Fruit fly (Drosophila melanogaster): ENCODE results near the gene Muc12Ea.

Gene Muc12Ea

dm6 chrX:14247035-14247786 is 30.3 kb upstream of the Muc12Ea start, which contains the start of gene mud (continued):
- TF ChIP-seq bbx (GFP tag; IDR thresholded peaks at IDR 0.05; ENCODE audit: partially characterized antibody) (peak; percentile 77), gce (GFP tag; IDR thresholded peaks at IDR 0.05) (no peak), CG1792 (GFP tag; optimal IDR thresholded peaks at IDR 0.05) (no peak), unc-4 (GFP tag; IDR thresholded peaks at IDR 0.05; ENCODE audit: partially characterized antibody) (peak; percentile 54), mirr (GFP tag; optimal IDR thresholded peaks at IDR 0.05) (no peak), cas (GFP tag; IDR thresholded peaks at IDR 0.05) (no peak), CG1024 (GFP tag; IDR thresholded peaks at IDR 0.05) (peak; percentile 46; the same call in 1 of the 2 replicates), Usf (GFP tag; optimal IDR thresholded peaks at IDR 0.05) (no peak), CG34376 (GFP tag; optimal IDR thresholded peaks at IDR 0.05) (no peak), Oaz (GFP tag; IDR thresholded peaks at IDR 0.05) (no peak), CG16813 (GFP tag; IDR thresholded peaks at IDR 0.05; ENCODE audit: partially characterized antibody) (peak; percentile 79), CG2199 (GFP tag; IDR thresholded peaks at IDR 0.05) (no peak), wek (GFP tag; optimal IDR thresholded peaks at IDR 0.05) (peak; percentile 54), CG7556 (GFP tag; optimal IDR thresholded peaks at IDR 0.05) (no peak), sqz (GFP tag; optimal IDR thresholded peaks at IDR 0.05) (no peak), row (GFP tag; IDR thresholded peaks at IDR 0.05) (peak; percentile 80), ERR (GFP tag; optimal IDR thresholded peaks at IDR 0.05) (no peak), stc (GFP tag; IDR thresholded peaks at IDR 0.05) (no peak), abd-A (tag; optimal IDR thresholded peaks at IDR 0.05) (no peak), sc (optimal IDR thresholded peaks at IDR 0.05) (no peak), sc (GFP tag; optimal IDR thresholded peaks at IDR 0.05) (peak; percentile 5), ash1 (GFP tag; optimal IDR thresholded peaks at IDR 0.05) (no peak), Atf-2 (GFP tag; optimal IDR thresholded peaks at IDR 0.05) (no peak), dmrt99B (tag; optimal IDR thresholded peaks at IDR 0.05) (no peak), CG4730 (GFP tag; IDR thresholded peaks at IDR 0.05) (no peak), Dip2 (GFP tag; IDR thresholded peaks at IDR 0.05) (peak; percentile 86), gfzf (GFP tag; optimal IDR thresholded peaks at IDR 0.05) (peak; percentile 28), az2 (GFP tag; optimal IDR thresholded peaks at IDR 0.05) (peak; percentile 18), chinmo (GFP tag; IDR thresholded peaks at IDR 0.05; ENCODE audit: partially characterized antibody) (no peak), seq (GFP tag; IDR thresholded peaks at IDR 0.05) (no peak), Dek (tag; optimal IDR thresholded peaks at IDR 0.05) (no peak), Asciz (GFP tag; optimal IDR thresholded peaks at IDR 0.05) (no peak), sob (GFP tag; IDR thresholded peaks at IDR 0.05) (peak; percentile 8; the same call in 1 of the 2 replicates), tap (tag; optimal IDR thresholded peaks at IDR 0.05) (no peak), sr (GFP tag; IDR thresholded peaks at IDR 0.05) (no peak), cwo (GFP tag; optimal IDR thresholded peaks at IDR 0.05) (no peak), CG5180 (GFP tag; optimal IDR thresholded peaks at IDR 0.05) (no peak), CG12942 (GFP tag; optimal IDR thresholded peaks at IDR 0.05) (peak; percentile 3), fd102C (GFP tag; optimal IDR thresholded peaks at IDR 0.05) (no peak), CG18011 (GFP tag; optimal IDR thresholded peaks at IDR 0.05) (no peak), al (GFP tag; IDR thresholded peaks at IDR 0.05) (no peak), sd (tag; optimal IDR thresholded peaks at IDR 0.05) (no peak), ind (GFP tag; optimal IDR thresholded peaks at IDR 0.05) (peak; percentile 20), usp (GFP tag; optimal IDR thresholded peaks at IDR 0.05) (no peak), amos (GFP tag; IDR thresholded peaks at IDR 0.05; ENCODE audit: partially characterized antibody) (peak; percentile 77), CG14050 (GFP tag; IDR thresholded peaks at IDR 0.05) (no peak), Meics (GFP tag; optimal IDR thresholded peaks at IDR 0.05) (peak; percentile 52), TFAM (GFP tag; optimal IDR thresholded peaks at IDR 0.05) (no peak), crol (GFP tag; IDR thresholded peaks at IDR 0.05) (no peak), so (GFP tag; IDR thresholded peaks at IDR 0.05) (no peak)

All from whole organism, embryonic.